Fruit fly (Drosophila melanogaster): Measurements from ENCODE around the gene Polr3E.

DNA sequence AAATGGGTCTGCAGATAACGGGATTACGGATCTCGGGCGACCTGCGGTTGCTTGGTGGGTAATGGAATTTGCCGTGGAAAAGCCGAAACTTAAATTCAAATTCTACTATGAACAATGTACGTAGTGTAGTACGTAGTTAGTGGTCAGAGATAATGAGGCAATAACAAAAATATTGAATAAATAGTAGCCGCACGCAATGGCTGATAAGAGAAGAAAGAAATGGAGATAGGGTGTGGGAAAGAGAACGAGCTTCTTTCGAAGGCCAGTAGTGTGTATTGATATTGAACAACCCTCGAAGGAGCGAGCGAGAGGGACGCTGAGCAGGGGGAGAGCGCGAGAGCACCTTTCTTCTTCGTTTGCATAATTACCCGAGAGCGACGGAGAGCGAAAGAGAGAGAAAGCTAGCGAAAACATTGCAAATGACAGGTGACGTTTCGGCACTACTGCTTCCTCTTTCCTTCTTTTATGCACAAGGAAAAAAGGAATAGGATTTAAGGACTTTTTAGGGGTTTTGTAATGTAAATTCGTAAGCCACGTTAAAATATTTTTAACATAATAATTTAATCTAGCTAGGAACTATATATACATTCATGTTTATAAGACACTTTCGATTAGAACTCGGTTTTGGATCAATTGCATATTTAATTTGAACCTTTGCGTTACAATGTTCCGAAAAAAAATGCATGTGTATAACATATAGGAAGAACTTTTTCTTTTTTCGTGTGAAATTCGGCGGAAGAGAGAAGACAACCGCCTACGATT lies 20.6 kb upstream of the Polr3E start:
- no peak for TF ChIP-seq insv (optimal IDR thresholded peaks at IDR 0.05)
- TF ChIP-seq psq (optimal IDR thresholded peaks at IDR 0.05) = no peak

All from Kc167 (cell line).